In genomic region chrX:13087333-13087828, dm6 we compare ENCODE assay signal across 2 fruit fly cellular contexts.
TF ChIP-seq lines count a peak whose summit lies in the region.

No protein-coding gene starts in this region.

TF ChIP-seq in whole organism, embryonic, 481 proteins besides CTCF, POLR2A, EP300 and RAD21 (continued from another document and continues in another):
- TF ChIP-seq ems (GFP tag; optimal IDR thresholded peaks at IDR 0.05; lab: Kevin White, UChicago) (no peak), amos (GFP tag; IDR thresholded peaks at IDR 0.05; lab: Robert Waterston, UW; ENCODE audit: partially characterized antibody) (no peak), Sin3A (optimal IDR thresholded peaks at IDR 0.05; lab: Kevin White, UChicago) (no peak), klu (GFP tag; IDR thresholded peaks at IDR 0.05; lab: Robert Waterston, UW) (no peak), CG10979 (tag; optimal IDR thresholded peaks at IDR 0.05; lab: Kevin White, UChicago) (no peak), tin (GFP tag; optimal IDR thresholded peaks at IDR 0.05; lab: Kevin White, UChicago) (no peak), lilli (GFP tag; optimal IDR thresholded peaks at IDR 0.05; lab: Kevin White, UChicago) (no peak), Hr3 (GFP tag; optimal IDR thresholded peaks at IDR 0.05; lab: Kevin White, UChicago) (no peak), CG9609 (GFP tag; optimal IDR thresholded peaks at IDR 0.05; lab: Kevin White, UChicago) (no peak), Ravus (GFP tag; IDR thresholded peaks at IDR 0.05; lab: Robert Waterston, UW) (no peak), CG8765 (GFP tag; IDR thresholded peaks at IDR 0.05; lab: Robert Waterston, UW) (no peak), ERR (GFP tag; optimal IDR thresholded peaks at IDR 0.05; lab: Kevin White, UChicago) (no peak), CG10959 (GFP tag; IDR thresholded peaks at IDR 0.05; lab: Robert Waterston, UW) (no peak), prd (optimal IDR thresholded peaks at IDR 0.05; lab: Kevin White, UChicago) (no peak), prd (GFP tag; IDR thresholded peaks at IDR 0.05; lab: Robert Waterston, UW) (no peak), mirr (GFP tag; optimal IDR thresholded peaks at IDR 0.05; lab: Kevin White, UChicago) (peak; percentile 84), Adf1 (GFP tag; IDR thresholded peaks at IDR 0.05; lab: Robert Waterston, UW) (peak; percentile 6; the same call in 1 of the 2 replicates), Poxn (GFP tag; IDR thresholded peaks at IDR 0.05; lab: Robert Waterston, UW) (no peak), az2 (GFP tag; optimal IDR thresholded peaks at IDR 0.05; lab: Kevin White, UChicago) (no peak), gro (GFP tag; optimal IDR thresholded peaks at IDR 0.05; lab: Kevin White, UChicago) (peak; percentile 51), CG10543 (GFP tag; optimal IDR thresholded peaks at IDR 0.05; lab: Kevin White, UChicago) (peak; percentile 11), Six4 (GFP tag; optimal IDR thresholded peaks at IDR 0.05; lab: Kevin White, UChicago) (no peak), tx (GFP tag; optimal IDR thresholded peaks at IDR 0.05; lab: Kevin White, UChicago) (no peak), odd (GFP tag; optimal IDR thresholded peaks at IDR 0.05; lab: Kevin White, UChicago) (no peak), CG2129 (GFP tag; IDR thresholded peaks at IDR 0.05; lab: Robert Waterston, UW; ENCODE audit: partially characterized antibody) (no peak), CG3281 (GFP tag; optimal IDR thresholded peaks at IDR 0.05; lab: Kevin White, UChicago) (no peak), Blimp-1 (GFP tag; optimal IDR thresholded peaks at IDR 0.05; lab: Kevin White, UChicago) (no peak), Hr39 (optimal IDR thresholded peaks at IDR 0.05; lab: Kevin White, UChicago) (no peak), gem (tag; optimal IDR thresholded peaks at IDR 0.05; lab: Kevin White, UChicago) (no peak), oc (tag; optimal IDR thresholded peaks at IDR 0.05; lab: Kevin White, UChicago) (no peak), CG15696 (tag; optimal IDR thresholded peaks at IDR 0.05; lab: Kevin White, UChicago) (no peak), CG7839 (tag; optimal IDR thresholded peaks at IDR 0.05; lab: Kevin White, UChicago) (no peak), CG43689 (GFP tag; IDR thresholded peaks at IDR 0.05; lab: Robert Waterston, UW) (no peak), H15 (GFP tag; IDR thresholded peaks at IDR 0.05; lab: Robert Waterston, UW) (no peak), org-1 (GFP tag; optimal IDR thresholded peaks at IDR 0.05; lab: Kevin White, UChicago) (no peak), emc (GFP tag; optimal IDR thresholded peaks at IDR 0.05; lab: Kevin White, UChicago) (no peak), CG13123 (GFP tag; optimal IDR thresholded peaks at IDR 0.05; lab: Kevin White, UChicago) (no peak), scrt (GFP tag; optimal IDR thresholded peaks at IDR 0.05; lab: Kevin White, UChicago) (no peak), Dip3 (GFP tag; optimal IDR thresholded peaks at IDR 0.05; lab: Kevin White, UChicago) (no peak), fd64A (GFP tag; optimal IDR thresholded peaks at IDR 0.05; lab: Kevin White, UChicago) (no peak), CG12391 (tag; optimal IDR thresholded peaks at IDR 0.05; lab: Kevin White, UChicago) (no peak), CG6791 (GFP tag; IDR thresholded peaks at IDR 0.05; lab: Robert Waterston, UW; ENCODE audit: partially characterized antibody) (no peak), Bgb (GFP tag; IDR thresholded peaks at IDR 0.05; lab: Robert Waterston, UW; ENCODE audit: partially characterized antibody) (peak; percentile 20; the same call in 1 of the 2 replicates), CG13624 (GFP tag; optimal IDR thresholded peaks at IDR 0.05; lab: Kevin White, UChicago) (no peak), B-H1 (GFP tag; IDR thresholded peaks at IDR 0.05; lab: Robert Waterston, UW) (no peak), CG4617 (GFP tag; optimal IDR thresholded peaks at IDR 0.05; lab: Kevin White, UChicago; ENCODE audit: borderline replicate concordance) (no peak), bbx (GFP tag; IDR thresholded peaks at IDR 0.05; lab: Robert Waterston, UW; ENCODE audit: partially characterized antibody) (no peak), wek (GFP tag; optimal IDR thresholded peaks at IDR 0.05; lab: Kevin White, UChicago) (no peak), Opbp (GFP tag; IDR thresholded peaks at IDR 0.05; lab: Robert Waterston, UW; ENCODE audit: partially characterized antibody) (no peak), CG7372 (GFP tag; IDR thresholded peaks at IDR 0.05; lab: Robert Waterston, UW) (no peak), PHDP (tag; optimal IDR thresholded peaks at IDR 0.05; lab: Kevin White, UChicago) (no peak), Ssrp (tag; optimal IDR thresholded peaks at IDR 0.05; lab: Kevin White, UChicago) (no peak), ind (GFP tag; optimal IDR thresholded peaks at IDR 0.05; lab: Kevin White, UChicago) (no peak), CG17328 (GFP tag; IDR thresholded peaks at IDR 0.05; lab: Robert Waterston, UW) (no peak), tup (GFP tag; optimal IDR thresholded peaks at IDR 0.05; lab: Kevin White, UChicago) (no peak), ranshi (GFP tag; IDR thresholded peaks at IDR 0.05; lab: Robert Waterston, UW) (no peak), sisA (GFP tag; IDR thresholded peaks at IDR 0.05; lab: Robert Waterston, UW) (no peak), CG4328 (GFP tag; optimal IDR thresholded peaks at IDR 0.05; lab: Kevin White, UChicago) (no peak), Hand (GFP tag; optimal IDR thresholded peaks at IDR 0.05; lab: Kevin White, UChicago) (no peak), pita (GFP tag; optimal IDR thresholded peaks at IDR 0.05; lab: Kevin White, UChicago) (no peak), CG4360 (GFP tag; IDR thresholded peaks at IDR 0.05; lab: Robert Waterston, UW) (peak; percentile 67), CG3847 (GFP tag; IDR thresholded peaks at IDR 0.05; lab: Robert Waterston, UW) (0 out of 2 replicates have a peak, but pooled peaks have one; percentile 19), sc (optimal IDR thresholded peaks at IDR 0.05; lab: Kevin White, UChicago) (no peak), sc (GFP tag; optimal IDR thresholded peaks at IDR 0.05; lab: Kevin White, UChicago) (no peak), CG18619 (GFP tag; optimal IDR thresholded peaks at IDR 0.05; lab: Kevin White, UChicago) (no peak), corto (GFP tag; optimal IDR thresholded peaks at IDR 0.05; lab: Kevin White, UChicago) (no peak), tll (GFP tag; optimal IDR thresholded peaks at IDR 0.05; lab: Kevin White, UChicago) (no peak), Hsf (GFP tag; optimal IDR thresholded peaks at IDR 0.05; lab: Kevin White, UChicago) (no peak), ato (GFP tag; IDR thresholded peaks at IDR 0.05; lab: Robert Waterston, UW; ENCODE audit: partially characterized antibody) (no peak)

TF ChIP-seq in whole organism, prepupa, 60 proteins besides CTCF, POLR2A, EP300 and RAD21 (continued from another document):
- TF ChIP-seq Hr4 (GFP tag; optimal IDR thresholded peaks at IDR 0.05; lab: Kevin White, UChicago) (peak; percentile 39), Sox14 (GFP tag; optimal IDR thresholded peaks at IDR 0.05; lab: Kevin White, UChicago) (no peak), fkh (GFP tag; optimal IDR thresholded peaks at IDR 0.05; lab: Kevin White, UChicago) (peak; percentile 88), Lpt (GFP tag; optimal IDR thresholded peaks at IDR 0.05; lab: Kevin White, UChicago) (no peak), CG6808 (GFP tag; optimal IDR thresholded peaks at IDR 0.05; lab: Kevin White, UChicago) (no peak), CG8119 (GFP tag; IDR thresholded peaks at IDR 0.05; lab: Robert Waterston, UW) (no peak), CG9139 (GFP tag; optimal IDR thresholded peaks at IDR 0.05; lab: Kevin White, UChicago) (no peak), Smox (GFP tag; optimal IDR thresholded peaks at IDR 0.05; lab: Kevin White, UChicago) (no peak), CG1621 (tag; optimal IDR thresholded peaks at IDR 0.05; lab: Kevin White, UChicago) (no peak)
